Fruit fly (Drosophila melanogaster): ENCODE results near the gene Ibf1.

dm6 chr3R:9254798-9255197 is 4.0 kb upstream of the Ibf1 start, which contains the start of gene CG16734:
- TF ChIP-seq CG11762 (GFP tag; optimal IDR thresholded peaks at IDR 0.05; ENCODE audit: insufficient read depth) (no peak), Sox102F (GFP tag; optimal IDR thresholded peaks at IDR 0.05) (no peak), CG6792 (GFP tag; optimal IDR thresholded peaks at IDR 0.05) (no peak), Hr4 (GFP tag; optimal IDR thresholded peaks at IDR 0.05) (no peak), lz (GFP tag; optimal IDR thresholded peaks at IDR 0.05) (no peak)
